Worm (Caenorhabditis elegans) whole organism, L4 larva: ENCODE measurements around the gene sre-53.
"Not testable (repeated sequence)": the region's sequence is repeated elsewhere in the genome, so short reads cannot be mapped to it uniquely, and the experiment has no call there.

Experiments
- ama-1 ChIP-seq: fragments of 150-350 bp; optimal IDR thresholded peaks from 2 replicates; lab custom pipeline; 2014; ENCODE audit warnings: inconsistent platforms, mixed read lengths
- ces-1 ChIP-seq: fragments of 150-350 bp; sonication (generic microtip); optimal IDR thresholded peaks from 4 replicates; lab custom pipeline; 2014; ENCODE audit warnings: missing biosample characterization, missing genetic modification reagents, missing genetic modification characterization
- dpl-1 ChIP-seq: fragments of 150-350 bp; optimal IDR thresholded peaks from 2 replicates; lab custom pipeline; 2014; ENCODE audit warnings: missing biosample characterization, missing genetic modification reagents, missing genetic modification characterization
- fkh-10 ChIP-seq: fragments of 150-350 bp; optimal IDR thresholded peaks from 2 replicates; lab custom pipeline; 2014; ENCODE audit warnings: missing biosample characterization, missing genetic modification reagents, missing genetic modification characterization
- lin-13 ChIP-seq: fragments of 150-350 bp; optimal IDR thresholded peaks from 2 replicates; lab custom pipeline; 2014; ENCODE audit warnings: missing biosample characterization, missing genetic modification reagents, missing genetic modification characterization
- mdl-1 ChIP-seq, 2 experiments: fragments of 150-350 bp in 1 of 2; sonication (generic microtip) in 1 of 2; optimal IDR thresholded peaks; 2 replicates each; lab custom pipeline; 2014 to 2017; ENCODE audit warnings: missing biosample characterization in 2 of 2, missing genetic modification characterization in 2 of 2
- mep-1 ChIP-seq: fragments of 150-350 bp; sonication (generic microtip); optimal IDR thresholded peaks from 3 replicates; lab custom pipeline; 2014; ENCODE audit warnings: missing biosample characterization, missing genetic modification characterization
- nhr-10 ChIP-seq: fragments of 150-350 bp; optimal IDR thresholded peaks from 2 replicates; lab custom pipeline; 2014; ENCODE audit warnings: missing biosample characterization, missing genetic modification characterization
- nhr-237 ChIP-seq: sonication (generic microtip); optimal IDR thresholded peaks from 2 replicates; lab custom pipeline; 2017; ENCODE audit warnings: missing biosample characterization, missing genetic modification characterization
- sdz-12 ChIP-seq: fragments of 200-800 bp; sonication (Bioruptor generic); optimal IDR thresholded peaks from 2 replicates; lab custom pipeline; 2018; ENCODE audit warnings: mild to moderate bottlenecking, missing genetic modification characterization, missing compliant biosample characterization
- spr-3 ChIP-seq: fragments of 200-800 bp; sonication (Bioruptor generic); optimal IDR thresholded peaks from 2 replicates; lab custom pipeline; 2018; ENCODE audit warnings: mild to moderate bottlenecking, missing genetic modification characterization, missing compliant biosample characterization
- unc-62 ChIP-seq, 3 experiments: fragments of 150-350 bp in 1 of 3; sonication (generic microtip); optimal IDR thresholded peaks in 2 of 3; peaks in 1 of 3; 1 replicate in 1 of 3; 2 replicates in 2 of 3; lab custom pipeline; 2014 to 2017; ENCODE audit warnings: missing biosample characterization in 3 of 3, missing genetic modification characterization in 3 of 3, missing genetic modification reagents in 3 of 3, missing genotype in 1 of 3

- not testable (repeated sequence) for TF ChIP-seq sdz-12 (GFP tag; lab: Kevin White, UChicago); mep-1; ces-1; dpl-1 (GFP tag; lab: Kevin White, UChicago); unc-62 (GFP tag; optimal IDR thresholded peaks at IDR 0.05 in 1 of 2; lab: Kevin White, UChicago); unc-62 (tag; optimal IDR thresholded peaks at IDR 0.05; lab: Kevin White, UChicago); nhr-10; ama-1; nhr-237 (tag; lab: Kevin White, UChicago); mdl-1 (tag; optimal IDR thresholded peaks at IDR 0.05; lab: Kevin White, UChicago); fkh-10; lin-13 (GFP tag; lab: Kevin White, UChicago); spr-3 (GFP tag; lab: Kevin White, UChicago)
Measured at ce11 chrII:12318541-12318940, 4.7 kb downstream of the sre-53 start, which contains the start of gene sre-49.
